Worm (Caenorhabditis elegans) whole organism, late embryonic: Measurements from ENCODE around the gene C49F8.1.

Experiments used
- K02D7.2 ChIP-seq: sonication (generic microtip); optimal IDR thresholded peaks from 2 replicates; lab custom pipeline; 2017; ENCODE audit warnings: mild to moderate bottlenecking, missing genetic modification characterization, missing compliant biosample characterization
- ahr-1 ChIP-seq: sonication (generic microtip); optimal IDR thresholded peaks from 2 replicates; lab custom pipeline; 2016; ENCODE audit warnings: missing genetic modification characterization, missing compliant biosample characterization
- ceh-14 ChIP-seq: sonication (generic microtip); optimal IDR thresholded peaks from 2 replicates; lab custom pipeline; 2016; ENCODE audit warnings: missing genotype, missing genetic modification characterization, missing compliant biosample characterization
- ceh-48 ChIP-seq: sonication (generic microtip); optimal IDR thresholded peaks from 2 replicates; lab custom pipeline; 2016; ENCODE audit warnings: missing genetic modification characterization, inconsistent platforms, missing compliant biosample characterization
- ceh-9 ChIP-seq: sonication (generic microtip); optimal IDR thresholded peaks from 2 replicates; lab custom pipeline; 2016; ENCODE audit warnings: mild to moderate bottlenecking, missing genetic modification characterization, inconsistent platforms, missing compliant biosample characterization
- fkh-10 ChIP-seq: fragments of 150-350 bp; optimal IDR thresholded peaks from 2 replicates; lab custom pipeline; 2014; ENCODE audit warnings: missing biosample characterization, missing genetic modification reagents, missing genetic modification characterization
- gmeb-2 ChIP-seq: sonication (generic microtip); optimal IDR thresholded peaks from 2 replicates; lab custom pipeline; 2016; ENCODE audit warnings: missing genetic modification characterization, inconsistent platforms, missing compliant biosample characterization
- lin-11 ChIP-seq: fragments of 200-800 bp; sonication (Bioruptor generic); optimal IDR thresholded peaks from 2 replicates; lab custom pipeline; 2018; ENCODE audit warnings: mild to moderate bottlenecking, missing genetic modification characterization, missing compliant biosample characterization
- nhr-11 ChIP-seq: fragments of 150-350 bp; optimal IDR thresholded peaks from 2 replicates; lab custom pipeline; 2014; ENCODE audit warnings: missing biosample characterization, missing genetic modification characterization
- pqm-1 ChIP-seq: sonication (generic microtip); optimal IDR thresholded peaks from 2 replicates; lab custom pipeline; 2016; ENCODE audit warnings: missing genetic modification characterization, missing compliant biosample characterization
- sox-4 ChIP-seq: sonication (generic microtip); optimal IDR thresholded peaks from 2 replicates; lab custom pipeline; 2017; ENCODE audit warnings: mild to moderate bottlenecking, missing genetic modification characterization, inconsistent platforms, missing compliant biosample characterization
- unc-3 ChIP-seq, 2 experiments: fragments of 200-800 bp in 1 of 2; sonication (Bioruptor generic) in 1 of 2; sonication (generic microtip) in 1 of 2; conservative IDR thresholded peaks in 1 of 2; optimal IDR thresholded peaks in 1 of 2; 2 replicates each; pipeline versions ENCODE4 v1.3.6 to Lab custom; 2016 to 2022; ENCODE audit warnings: missing compliant biosample characterization in 2 of 2, missing genetic modification characterization in 2 of 2, missing genetic modification reagents in 1 of 2

- TF ChIP-seq pqm-1 (tag; lab: Kevin White, UChicago) (no peak), ahr-1 (tag; lab: Kevin White, UChicago) (no peak), sox-4 (no peak), ceh-48 (tag; lab: Kevin White, UChicago) (no peak), ceh-9 (no peak), ceh-14 (no peak), gmeb-2 (tag; lab: Kevin White, UChicago) (no peak), K02D7.2 (no peak), lin-11 (tag; lab: Kevin White, UChicago) (no peak), nhr-11 (tag; lab: Kevin White, UChicago) (no peak), unc-3 (GFP tag; conservative IDR thresholded peaks at IDR 0.05; lab: Robert Waterston, UW) (no peak), unc-3 (tag; optimal IDR thresholded peaks at IDR 0.05; lab: Kevin White, UChicago) (no peak), fkh-10 (GFP tag; lab: Kevin White, UChicago) (no peak)
Observed at ce11 chrX:13340970-13341369, 23.8 kb downstream of the C49F8.1 start.
